Worm (Caenorhabditis elegans): ENCODE results near the gene sph-1.

Gene sph-1

DNA sequence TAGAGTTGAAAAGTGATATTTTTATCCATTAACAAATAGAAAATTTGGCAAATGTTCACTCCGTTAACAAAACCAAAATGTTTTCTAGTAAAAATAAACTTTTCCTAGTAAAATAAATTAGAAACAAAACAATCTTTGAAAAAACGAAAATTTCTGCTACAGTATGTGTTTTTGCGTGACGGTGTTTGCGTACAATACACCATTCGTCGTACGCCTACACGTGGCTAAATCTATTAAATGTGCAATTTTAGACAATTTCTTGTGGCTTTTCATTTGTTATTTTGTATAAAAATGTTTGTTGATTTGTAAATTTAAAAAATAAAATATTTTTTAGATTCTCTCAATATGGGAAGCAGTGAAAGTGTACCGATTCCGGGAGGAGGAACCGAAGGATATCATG lies 20.2 kb downstream of the sph-1 start, which contains the start of gene Y42H9AR.1:
Y42H9AR.1 (plus strand) TSS at position 233 of the 400 bp plus-strand sequence.
- TF ChIP-seq lsy-2 (tag; optimal IDR thresholded peaks at IDR 0.05) (peak; percentile 48), ces-1 (GFP tag; optimal IDR thresholded peaks at IDR 0.05) (peak; percentile 67), blmp-1 (tag; optimal IDR thresholded peaks at IDR 0.05) (no peak)

DNA sequence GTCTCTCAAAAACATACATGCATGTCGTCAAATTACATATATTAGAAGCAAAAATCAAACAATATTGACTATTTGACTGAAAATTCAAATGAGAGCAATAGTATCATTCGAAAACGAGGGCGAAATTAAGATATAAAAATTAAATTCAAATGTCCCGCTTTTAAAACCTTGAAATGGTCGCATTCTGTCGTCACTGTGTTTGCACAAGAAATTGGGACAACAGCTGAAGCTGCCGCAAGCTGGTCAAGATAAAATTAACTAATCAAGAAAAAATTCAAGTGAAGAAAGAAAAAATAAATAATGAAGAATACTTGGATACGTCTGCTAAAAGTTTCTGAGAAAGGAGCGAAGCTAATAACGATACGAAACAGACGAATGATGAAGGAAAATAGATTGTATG lies 20.7 kb downstream of the sph-1 start:
- peak; percentile 31 for TF ChIP-seq ces-1 (GFP tag; optimal IDR thresholded peaks at IDR 0.05)
- TF ChIP-seq unc-39 (tag; optimal IDR thresholded peaks at IDR 0.05), result no peak
- no peak for TF ChIP-seq ceh-83 (GFP tag; optimal IDR thresholded peaks at IDR 0.05)
- TF ChIP-seq M03D4.4 (tag; optimal IDR thresholded peaks at IDR 0.05), result no peak
- TF ChIP-seq lsy-2 (tag; optimal IDR thresholded peaks at IDR 0.05), result no peak

DNA sequence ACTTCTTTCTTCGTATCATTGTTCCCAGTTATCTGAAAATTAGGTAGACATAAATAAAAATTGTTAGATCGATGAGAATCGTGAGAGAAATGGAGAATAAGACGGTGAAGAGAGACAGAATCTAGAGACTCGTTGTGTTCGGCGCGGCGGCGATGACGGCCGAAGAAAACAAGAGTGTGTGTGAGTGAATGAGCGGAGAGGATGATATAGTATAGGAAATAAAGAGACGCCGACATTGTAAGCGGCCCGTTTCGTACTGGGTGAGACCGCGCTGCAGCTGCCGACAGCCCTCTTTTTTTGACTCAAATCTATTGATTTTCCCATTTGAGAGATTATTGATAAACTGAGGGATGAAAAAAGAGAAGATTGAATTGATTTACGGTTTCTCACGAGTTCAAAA lies 21.2 kb downstream of the sph-1 start, which contains the start of gene Y42H9AR.4:
Y42H9AR.4 (minus strand) TSS at position 32 of the 400 bp plus-strand sequence.
- TF ChIP-seq zip-8 (tag; optimal IDR thresholded peaks at IDR 0.05) (no peak), ceh-39 (tag; optimal IDR thresholded peaks at IDR 0.05) (no peak), lsy-2 (tag; optimal IDR thresholded peaks at IDR 0.05) (no peak), unc-120 (tag; optimal IDR thresholded peaks at IDR 0.05; ENCODE audit: poor library complexity, severe bottlenecking) (peak; percentile 67), lin-32 (GFP tag; optimal IDR thresholded peaks at IDR 0.05) (peak; percentile 65), blmp-1 (tag; optimal IDR thresholded peaks at IDR 0.05) (peak; percentile 2), ces-1 (GFP tag; optimal IDR thresholded peaks at IDR 0.05) (no peak)

DNA sequence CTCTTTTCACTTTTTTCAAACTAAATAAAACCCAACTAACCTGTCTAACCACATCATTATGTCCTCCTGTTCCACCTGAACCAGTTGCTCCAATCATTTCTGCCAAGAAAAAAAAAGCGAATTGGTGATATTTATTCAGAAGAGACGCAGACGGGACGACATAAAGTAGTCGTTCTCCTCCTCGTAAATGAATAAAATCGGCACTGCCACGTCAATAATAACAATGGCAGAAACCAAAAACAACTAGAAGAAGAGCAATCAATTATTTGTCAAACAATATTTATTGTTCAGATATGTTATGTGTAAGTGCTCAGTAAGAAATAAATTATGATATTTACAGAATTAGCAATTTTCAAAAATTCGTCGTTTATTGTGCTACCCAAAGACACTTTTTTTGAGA lies 25.9 kb downstream of the sph-1 start, which contains the start of gene rabs-5:
rabs-5 (minus strand) TSS at position 101 of the 400 bp plus-strand sequence.
- peak; percentile 11 for TF ChIP-seq ces-1 (GFP tag; optimal IDR thresholded peaks at IDR 0.05)
- no peak for TF ChIP-seq mep-1 (tag; optimal IDR thresholded peaks at IDR 0.05)

DNA sequence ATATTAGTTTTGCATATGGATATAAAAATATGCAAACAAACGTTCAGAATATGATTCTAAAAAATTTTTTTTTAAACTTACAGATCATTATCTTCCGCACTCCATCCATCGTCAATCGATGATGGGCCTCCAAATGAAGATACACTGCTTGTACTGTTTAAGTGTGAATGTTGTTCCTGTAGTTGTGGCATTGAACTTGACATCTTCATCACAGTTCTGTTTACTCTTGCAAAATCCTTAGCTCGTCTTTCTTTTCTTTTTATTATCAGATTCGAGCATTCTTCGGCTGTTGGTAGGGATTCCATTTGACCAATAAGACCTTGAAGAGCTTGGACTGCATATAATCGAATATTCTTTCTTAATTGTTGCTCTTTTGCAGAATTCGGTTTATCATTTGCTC lies 28.3 kb downstream of the sph-1 start:
- TF ChIP-seq mab-5 (tag; optimal IDR thresholded peaks at IDR 0.05), result no peak
- TF ChIP-seq flh-1 (GFP tag; optimal IDR thresholded peaks at IDR 0.05), result no peak
- TF ChIP-seq hlh-1 (tag; optimal IDR thresholded peaks at IDR 0.05), result no peak
- no peak for TF ChIP-seq bed-3 (GFP tag; optimal IDR thresholded peaks at IDR 0.05)
- no peak for TF ChIP-seq unc-62 (GFP tag; optimal IDR thresholded peaks at IDR 0.05)
- no peak for TF ChIP-seq nhr-28 (tag; optimal IDR thresholded peaks at IDR 0.05)
- no peak for TF ChIP-seq ceh-43 (GFP tag; optimal IDR thresholded peaks at IDR 0.05)
- no peak for TF ChIP-seq ztf-11 (tag; optimal IDR thresholded peaks at IDR 0.05)
- TF ChIP-seq mls-2 (tag; optimal IDR thresholded peaks at IDR 0.05), result no peak
- TF ChIP-seq nhr-12 (tag; optimal IDR thresholded peaks at IDR 0.05), result no peak
- TF ChIP-seq lsy-2 (tag; optimal IDR thresholded peaks at IDR 0.05), result no peak
- no peak for TF ChIP-seq elt-3 (tag; optimal IDR thresholded peaks at IDR 0.05)
- no peak for TF ChIP-seq pha-4 (tag; optimal IDR thresholded peaks at IDR 0.05)
- TF ChIP-seq ces-1 (GFP tag; optimal IDR thresholded peaks at IDR 0.05), result no peak

DNA sequence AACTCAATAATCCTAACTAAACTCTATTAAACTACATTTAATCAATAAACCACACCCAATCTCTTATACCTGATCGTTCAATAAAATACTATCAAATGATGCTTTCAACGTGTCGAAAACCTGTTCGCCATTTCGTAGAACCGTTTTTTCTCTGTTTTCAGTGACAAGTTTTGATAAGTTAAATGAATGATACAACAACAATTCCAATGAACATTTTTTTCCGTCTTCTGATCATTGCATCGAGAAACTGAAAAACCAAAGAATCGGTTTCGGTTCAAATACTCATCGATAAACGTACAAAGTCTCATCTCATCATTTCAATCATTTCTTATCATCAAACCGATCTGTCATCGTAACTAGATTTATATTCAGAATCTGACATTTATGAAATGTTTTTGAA lies 30.2 kb downstream of the sph-1 start:
- TF ChIP-seq ceh-83 (GFP tag; optimal IDR thresholded peaks at IDR 0.05), result no peak
- no peak for TF ChIP-seq snpc-4 (tag; optimal IDR thresholded peaks at IDR 0.05)
- no peak for TF ChIP-seq ces-1 (GFP tag; optimal IDR thresholded peaks at IDR 0.05)
- TF ChIP-seq M03D4.4 (tag; optimal IDR thresholded peaks at IDR 0.05), result no peak
- no peak for TF ChIP-seq ceh-39 (tag; optimal IDR thresholded peaks at IDR 0.05)
- TF ChIP-seq sptf-1 (tag; optimal IDR thresholded peaks at IDR 0.05), result no peak
- TF ChIP-seq nhr-237 (tag; optimal IDR thresholded peaks at IDR 0.05), result no peak
- no peak for TF ChIP-seq sem-2 (GFP tag; optimal IDR thresholded peaks at IDR 0.05)
- no peak for TF ChIP-seq lin-32 (GFP tag; optimal IDR thresholded peaks at IDR 0.05)
- TF ChIP-seq mab-5 (tag; optimal IDR thresholded peaks at IDR 0.05), result no peak
- TF ChIP-seq unc-62 (GFP tag; optimal IDR thresholded peaks at IDR 0.05), result no peak
- TF ChIP-seq drap-1 (GFP tag; optimal IDR thresholded peaks at IDR 0.05), result no peak
- no peak for TF ChIP-seq ceh-43 (GFP tag; optimal IDR thresholded peaks at IDR 0.05)
- TF ChIP-seq blmp-1 (tag; optimal IDR thresholded peaks at IDR 0.05), result no peak
- no peak for TF ChIP-seq elt-3 (tag; optimal IDR thresholded peaks at IDR 0.05)
- TF ChIP-seq ham-2 (GFP tag; optimal IDR thresholded peaks at IDR 0.05), result no peak
- no peak for TF ChIP-seq ztf-11 (tag; optimal IDR thresholded peaks at IDR 0.05)
- no peak for TF ChIP-seq mep-1 (tag; optimal IDR thresholded peaks at IDR 0.05)

Data from whole organism, mixed stage, embryonic.